Fruit fly (Drosophila melanogaster): ENCODE data around the gene CG18249.
A peak's percentile ranks its signal among the peaks of the same experiment; 100 is the strongest.

CG18249 gene

dm6 chr3R:8193120-8193519 is 26.8 kb upstream of the CG18249 start:
- TF ChIP-seq E2f2 (GFP tag; IDR thresholded peaks at IDR 0.05) (no peak), prd (optimal IDR thresholded peaks at IDR 0.05) (no peak), prd (GFP tag; IDR thresholded peaks at IDR 0.05) (peak; percentile 42; the same call in 1 of the 3 replicates), cad (GFP tag; optimal IDR thresholded peaks at IDR 0.05) (peak; percentile 64), zen (tag; optimal IDR thresholded peaks at IDR 0.05) (peak; percentile 73), gsb-n (tag; optimal IDR thresholded peaks at IDR 0.05) (peak; percentile 79), hbn (GFP tag; IDR thresholded peaks at IDR 0.05; ENCODE audit: partially characterized antibody) (no peak), CG16813 (GFP tag; IDR thresholded peaks at IDR 0.05; ENCODE audit: partially characterized antibody) (peak; percentile 11; the same call in 1 of the 3 replicates)

- 0 out of 3 replicates have a peak, but pooled peaks have one; percentile 33 for TF ChIP-seq CG11456 (GFP tag; IDR thresholded peaks at IDR 0.05)
- TF ChIP-seq Nf-YB (GFP tag; optimal IDR thresholded peaks at IDR 0.05) = peak; percentile 15
- TF ChIP-seq crol (GFP tag; IDR thresholded peaks at IDR 0.05) = peak; percentile 82
- TF ChIP-seq Nf-YC (tag; optimal IDR thresholded peaks at IDR 0.05) = peak; percentile 47
- TF ChIP-seq CG1602 (GFP tag; optimal IDR thresholded peaks at IDR 0.05) = no peak
- peak; percentile 68 for TF ChIP-seq abd-A (tag; optimal IDR thresholded peaks at IDR 0.05)
- TF ChIP-seq grn (GFP tag; optimal IDR thresholded peaks at IDR 0.05) = peak; percentile 6
- no peak for TF ChIP-seq Poxn (GFP tag; IDR thresholded peaks at IDR 0.05)
Observed at dm6 chr3R:8195049-8195448, 24.9 kb upstream of the CG18249 start.

dm6 chr3R:8197137-8197536 is 22.8 kb upstream of the CG18249 start:
- TF ChIP-seq CG18764 (GFP tag; optimal IDR thresholded peaks at IDR 0.05) = no peak
- TF ChIP-seq sd (tag; optimal IDR thresholded peaks at IDR 0.05) = no peak
- TF ChIP-seq stwl (tag; optimal IDR thresholded peaks at IDR 0.05) = no peak
- no peak for TF ChIP-seq CG10209 (GFP tag; optimal IDR thresholded peaks at IDR 0.05)
- no peak for TF ChIP-seq lov (optimal IDR thresholded peaks at IDR 0.05)
- no peak for TF ChIP-seq lov (GFP tag; IDR thresholded peaks at IDR 0.05)
- no peak for TF ChIP-seq tap (tag; optimal IDR thresholded peaks at IDR 0.05)
- TF ChIP-seq Xrp1 (GFP tag; IDR thresholded peaks at IDR 0.05) = 0 out of 2 replicates have a peak, but pooled peaks have one; percentile 12
- no peak for TF ChIP-seq CG4282 (GFP tag; optimal IDR thresholded peaks at IDR 0.05)
- no peak for TF ChIP-seq CG4328 (GFP tag; optimal IDR thresholded peaks at IDR 0.05)
- no peak for TF ChIP-seq CG6854 (GFP tag; optimal IDR thresholded peaks at IDR 0.05)
- TF ChIP-seq ind (GFP tag; optimal IDR thresholded peaks at IDR 0.05) = no peak
- TF ChIP-seq CG12391 (tag; optimal IDR thresholded peaks at IDR 0.05) = peak; percentile 51
- TF ChIP-seq CG12155 (GFP tag; optimal IDR thresholded peaks at IDR 0.05) = no peak
- TF ChIP-seq CG10654 (GFP tag; optimal IDR thresholded peaks at IDR 0.05) = no peak
- TF ChIP-seq az2 (GFP tag; optimal IDR thresholded peaks at IDR 0.05) = peak; percentile 18
- TF ChIP-seq CG16815 (GFP tag; optimal IDR thresholded peaks at IDR 0.05) = peak; percentile 41
- TF ChIP-seq CTCF (GFP tag; optimal IDR thresholded peaks at IDR 0.05) = no peak
- TF ChIP-seq Dek (tag; optimal IDR thresholded peaks at IDR 0.05) = no peak
- TF ChIP-seq CG11398 (GFP tag; optimal IDR thresholded peaks at IDR 0.05) = no peak
- no peak for TF ChIP-seq Fer3 (tag; optimal IDR thresholded peaks at IDR 0.05)
- TF ChIP-seq CG3065 (GFP tag; optimal IDR thresholded peaks at IDR 0.05) = no peak
- TF ChIP-seq CG9932 (GFP tag; IDR thresholded peaks at IDR 0.05) = no peak
- no peak for TF ChIP-seq Fer2 (tag; optimal IDR thresholded peaks at IDR 0.05)
- TF ChIP-seq Awh (GFP tag; IDR thresholded peaks at IDR 0.05) = no peak
- no peak for TF ChIP-seq luna (GFP tag; optimal IDR thresholded peaks at IDR 0.05)
- no peak for TF ChIP-seq exex (tag; optimal IDR thresholded peaks at IDR 0.05)
- TF ChIP-seq rib (GFP tag; IDR thresholded peaks at IDR 0.05) = no peak
- peak; percentile 71 for TF ChIP-seq CG10959 (GFP tag; IDR thresholded peaks at IDR 0.05)
- TF ChIP-seq HmgZ (tag; optimal IDR thresholded peaks at IDR 0.05) = no peak
- no peak for TF ChIP-seq CG7839 (tag; optimal IDR thresholded peaks at IDR 0.05)
- no peak for TF ChIP-seq fd3F (GFP tag; optimal IDR thresholded peaks at IDR 0.05)
- TF ChIP-seq CG7963 (GFP tag; IDR thresholded peaks at IDR 0.05; ENCODE audit: partially characterized antibody) = no peak
- no peak for TF ChIP-seq CG14441 (GFP tag; IDR thresholded peaks at IDR 0.05)
- TF ChIP-seq Dp (GFP tag; optimal IDR thresholded peaks at IDR 0.05) = no peak
